Worm (Caenorhabditis elegans) whole organism, dauer: ENCODE data around the gene aqp-10.

Experiments
- unc-62 ChIP-seq: sonication (generic microtip); optimal IDR thresholded peaks from 2 replicates; lab custom pipeline; 2017; ENCODE audit warnings: missing biosample characterization, missing genetic modification reagents, missing genetic modification characterization

Gene aqp-10

ce11 chrII:9769797-9770520, at the start of gene aqp-10:
Gene aqp-10, minus strand, starts transcription at chrII:9769847.
- no peak for TF ChIP-seq unc-62 (GFP tag; lab: Kevin White, UChicago)

ce11 chrII:9807519-9807972, 37.9 kb upstream of the aqp-10 start, which contains the start of gene cyp-13A8:
Gene cyp-13A8, minus strand, starts transcription at chrII:9807569.
- no peak for TF ChIP-seq unc-62 (GFP tag; lab: Kevin White, UChicago)

- no peak for TF ChIP-seq unc-62 (GFP tag; lab: Kevin White, UChicago)
These were observed 33.7 kb upstream of the aqp-10 start, which contains the start of gene cyp-13A7 for ce11 chrII:9803320-9803719. Gene cyp-13A7, plus strand, starts transcription at chrII:9803620.

- TF ChIP-seq unc-62 (GFP tag; lab: Kevin White, UChicago) = no peak
These were observed 33.0 kb upstream of the aqp-10 start, which contains the start of gene cyp-13A6 for ce11 chrII:9802642-9803041. Gene cyp-13A6, minus strand, starts transcription at chrII:9802821.

ce11 chrII:9800251-9800650, 30.6 kb upstream of the aqp-10 start, which contains the start of gene cyp-13A5:
Gene cyp-13A5, minus strand, starts transcription at chrII:9800362.
- TF ChIP-seq unc-62 (GFP tag; lab: Kevin White, UChicago) = no peak

ce11 chrII:9797664-9798063, 28.0 kb upstream of the aqp-10 start, which contains the start of gene cyp-13A4:
Gene cyp-13A4, minus strand, starts transcription at chrII:9797740.
- no peak for TF ChIP-seq unc-62 (GFP tag; lab: Kevin White, UChicago)

- no peak for TF ChIP-seq unc-62 (GFP tag; lab: Kevin White, UChicago)
These were observed 23.6 kb upstream of the aqp-10 start, which contains the start of gene cyp-13A3 for ce11 chrII:9793197-9793596. Gene cyp-13A3, minus strand, starts transcription at chrII:9793297.

ce11 chrII:9791185-9791584, 21.5 kb upstream of the aqp-10 start:
- TF ChIP-seq unc-62 (GFP tag; lab: Kevin White, UChicago) = no peak

- TF ChIP-seq unc-62 (GFP tag; lab: Kevin White, UChicago) = no peak
These were observed 17.9 kb upstream of the aqp-10 start, which contains the start of gene cyp-13A2 for ce11 chrII:9787395-9788152. Gene cyp-13A2, minus strand, starts transcription at chrII:9787629.

ce11 chrII:9786215-9786614, 16.6 kb upstream of the aqp-10 start:
- TF ChIP-seq unc-62 (GFP tag; lab: Kevin White, UChicago) = no peak

ce11 chrII:9782337-9782736, 12.7 kb upstream of the aqp-10 start, which contains the start of gene T10B9.14:
Gene T10B9.14, minus strand, starts transcription at chrII:9782437.
- no peak for TF ChIP-seq unc-62 (GFP tag; lab: Kevin White, UChicago)

ce11 chrII:9781842-9782241, 12.2 kb upstream of the aqp-10 start, which contains the start of gene cyp-13A1:
Gene cyp-13A1, minus strand, starts transcription at chrII:9781997.
- TF ChIP-seq unc-62 (GFP tag; lab: Kevin White, UChicago) = no peak

ce11 chrII:9778495-9778894, 8.8 kb upstream of the aqp-10 start:
- no peak for TF ChIP-seq unc-62 (GFP tag; lab: Kevin White, UChicago)

- no peak for TF ChIP-seq unc-62 (GFP tag; lab: Kevin White, UChicago)
These were observed 6.1 kb upstream of the aqp-10 start, which contains the start of gene T10B9.9 for ce11 chrII:9775790-9776189. Gene T10B9.9, minus strand, starts transcription at chrII:9775890.

- no peak for TF ChIP-seq unc-62 (GFP tag; lab: Kevin White, UChicago)
These were observed 5.0 kb upstream of the aqp-10 start for ce11 chrII:9774653-9775052.
